Fruit fly (Drosophila melanogaster): ENCODE measurements around the gene CG10366.
A peak's percentile ranks its signal among the peaks of the same experiment; 100 is the strongest.

The CG10366 gene

DNA sequence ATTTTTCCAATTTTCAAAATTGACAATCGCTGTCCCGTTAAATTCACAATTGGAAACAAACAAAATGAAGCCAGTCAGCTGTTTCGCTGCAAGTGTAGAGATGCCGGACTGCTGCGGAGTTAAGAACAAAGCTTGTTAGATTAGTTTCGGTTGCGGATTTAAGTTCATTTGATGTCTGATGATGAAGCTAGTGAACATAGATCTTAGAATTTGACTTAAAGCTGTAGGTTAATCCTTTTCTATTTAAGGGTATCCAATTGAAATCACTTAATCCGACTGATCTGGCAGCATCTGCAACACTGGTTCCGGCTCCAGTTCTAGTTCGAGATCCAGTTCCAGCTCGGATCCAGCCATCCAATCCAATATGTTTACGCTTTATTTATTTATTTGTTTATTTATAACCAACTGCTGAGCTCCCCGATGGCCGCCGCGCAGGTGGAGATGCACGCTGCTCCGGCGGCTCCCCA is at the start of gene CG10366, which contains the start of gene PCNA2 (continued):
- TF ChIP-seq CG6689 (GFP tag; IDR thresholded peaks at IDR 0.05) = peak; percentile 57
- peak; percentile 45; the same call in 1 of the 2 replicates for TF ChIP-seq CG32767 (GFP tag; IDR thresholded peaks at IDR 0.05)
- TF ChIP-seq Med (GFP tag) = peak; percentile 95
- TF ChIP-seq CG3281 (GFP tag; optimal IDR thresholded peaks at IDR 0.05) = peak; percentile 63
- no peak for TF ChIP-seq sim (GFP tag; IDR thresholded peaks at IDR 0.05)
- no peak for TF ChIP-seq oc (tag; optimal IDR thresholded peaks at IDR 0.05)
- TF ChIP-seq ken (GFP tag; IDR thresholded peaks at IDR 0.05) = peak; percentile 63; the same call in 1 of the 3 replicates
- no peak for TF ChIP-seq ac (GFP tag; optimal IDR thresholded peaks at IDR 0.05)
- TF ChIP-seq pnt (GFP tag; optimal IDR thresholded peaks at IDR 0.05) = peak; percentile 69
- TF ChIP-seq gfzf (GFP tag; optimal IDR thresholded peaks at IDR 0.05) = peak; percentile 6
- peak; percentile 77 for TF ChIP-seq CG8924 (tag; optimal IDR thresholded peaks at IDR 0.05)
- peak; percentile 61 for TF ChIP-seq Dp (GFP tag; optimal IDR thresholded peaks at IDR 0.05)
- peak; percentile 56 for TF ChIP-seq stwl (tag; optimal IDR thresholded peaks at IDR 0.05)
- TF ChIP-seq Camta (GFP tag; optimal IDR thresholded peaks at IDR 0.05) = peak; percentile 51
- TF ChIP-seq wdn (GFP tag; IDR thresholded peaks at IDR 0.05) = peak; percentile 66
- no peak for TF ChIP-seq hth (optimal IDR thresholded peaks at IDR 0.05)
- no peak for TF ChIP-seq ro (GFP tag; IDR thresholded peaks at IDR 0.05)
- TF ChIP-seq fd102C (GFP tag; optimal IDR thresholded peaks at IDR 0.05) = no peak
- no peak for TF ChIP-seq usp (GFP tag; optimal IDR thresholded peaks at IDR 0.05)
- TF ChIP-seq sug (tag; optimal IDR thresholded peaks at IDR 0.05) = peak; percentile 78
- TF ChIP-seq CG9437 (GFP tag; optimal IDR thresholded peaks at IDR 0.05) = peak; percentile 28
- TF ChIP-seq CG13287 (GFP tag; IDR thresholded peaks at IDR 0.05; ENCODE audit: partially characterized antibody) = peak; percentile 68
- peak; percentile 47 for TF ChIP-seq BEAF-32 (GFP tag; optimal IDR thresholded peaks at IDR 0.05)
- no peak for TF ChIP-seq Hr78 (GFP tag; optimal IDR thresholded peaks at IDR 0.05)
- no peak for TF ChIP-seq rib (GFP tag; IDR thresholded peaks at IDR 0.05)
- TF ChIP-seq CG7357 (GFP tag; IDR thresholded peaks at IDR 0.05) = no peak
- peak; percentile 41; the same call in 1 of the 2 replicates for TF ChIP-seq unc-4 (GFP tag; IDR thresholded peaks at IDR 0.05; ENCODE audit: partially characterized antibody)
- TF ChIP-seq CG9215 (GFP tag; IDR thresholded peaks at IDR 0.05) = peak; percentile 65
- peak; percentile 4 for TF ChIP-seq CTCF (GFP tag; optimal IDR thresholded peaks at IDR 0.05)
- peak; percentile 52 for TF ChIP-seq CG7839 (tag; optimal IDR thresholded peaks at IDR 0.05)
- peak; percentile 43; the same call in 1 of the 2 replicates for TF ChIP-seq al (GFP tag; IDR thresholded peaks at IDR 0.05)
- peak; percentile 71 for TF ChIP-seq HmgD (GFP tag; optimal IDR thresholded peaks at IDR 0.05)
- no peak for TF ChIP-seq CG2889 (GFP tag; IDR thresholded peaks at IDR 0.05)
- peak; percentile 86 for TF ChIP-seq HmgZ (tag; optimal IDR thresholded peaks at IDR 0.05)
- TF ChIP-seq CG16863 (GFP tag; optimal IDR thresholded peaks at IDR 0.05) = peak; percentile 69
- TF ChIP-seq HLHmδ (GFP tag; optimal IDR thresholded peaks at IDR 0.05) = no peak
- no peak for TF ChIP-seq Neu2 (GFP tag; optimal IDR thresholded peaks at IDR 0.05; ENCODE audit: borderline replicate concordance)
- peak; percentile 58 for TF ChIP-seq CG18764 (GFP tag; optimal IDR thresholded peaks at IDR 0.05)
- peak; percentile 56 for TF ChIP-seq Meics (GFP tag; optimal IDR thresholded peaks at IDR 0.05)
- no peak for TF ChIP-seq Ravus (GFP tag; IDR thresholded peaks at IDR 0.05)
- no peak for TF ChIP-seq abd-A (tag; optimal IDR thresholded peaks at IDR 0.05)
- peak; percentile 54 for TF ChIP-seq Sox102F (GFP tag; optimal IDR thresholded peaks at IDR 0.05)
- TF ChIP-seq Ada2b (GFP tag; IDR thresholded peaks at IDR 0.05) = peak; percentile 55; the same call in 1 of the 2 replicates
- TF ChIP-seq Dip2 (GFP tag; IDR thresholded peaks at IDR 0.05) = no peak
- peak; percentile 48 for TF ChIP-seq CG5245 (GFP tag; optimal IDR thresholded peaks at IDR 0.05)
- peak; percentile 66 for TF ChIP-seq CG4820 (GFP tag; optimal IDR thresholded peaks at IDR 0.05)
- no peak for TF ChIP-seq hb (GFP tag; IDR thresholded peaks at IDR 0.05; ENCODE audit: partially characterized antibody)
- TF ChIP-seq CG12219 (GFP tag; optimal IDR thresholded peaks at IDR 0.05) = no peak
- peak; percentile 90 for TF ChIP-seq Sin3A (optimal IDR thresholded peaks at IDR 0.05)
- TF ChIP-seq Lhr (GFP tag; optimal IDR thresholded peaks at IDR 0.05) = peak; percentile 96
- peak; percentile 53; the same call in 1 of the 2 replicates for TF ChIP-seq Bgb (GFP tag; IDR thresholded peaks at IDR 0.05; ENCODE audit: partially characterized antibody)

Data from whole organism, embryonic.